Fruit fly (Drosophila melanogaster): ENCODE data around the gene CG31937.

Gene CG31937

dm6 chr2L:1735133-1735532, 5.4 kb downstream of the CG31937 start (continued):
- no peak for TF ChIP-seq CG32767 (GFP tag; IDR thresholded peaks at IDR 0.05)
- TF ChIP-seq PHDP (tag; optimal IDR thresholded peaks at IDR 0.05): peak; percentile 9
- TF ChIP-seq ab (GFP tag; optimal IDR thresholded peaks at IDR 0.05): no peak
- TF ChIP-seq schlank (tag; optimal IDR thresholded peaks at IDR 0.05): peak; percentile 13
- no peak for TF ChIP-seq CG6791 (GFP tag; IDR thresholded peaks at IDR 0.05; ENCODE audit: partially characterized antibody)
- TF ChIP-seq CG4854 (GFP tag; optimal IDR thresholded peaks at IDR 0.05): no peak
- TF ChIP-seq Nf-YC (tag; optimal IDR thresholded peaks at IDR 0.05): no peak
- TF ChIP-seq br (optimal IDR thresholded peaks at IDR 0.05): no peak
- TF ChIP-seq Vsx1 (GFP tag; optimal IDR thresholded peaks at IDR 0.05): peak; percentile 11
- TF ChIP-seq Asciz (GFP tag; optimal IDR thresholded peaks at IDR 0.05): peak; percentile 18
- TF ChIP-seq zen (tag; optimal IDR thresholded peaks at IDR 0.05): no peak
- TF ChIP-seq CG2202 (tag; optimal IDR thresholded peaks at IDR 0.05): peak; percentile 2
- TF ChIP-seq Deaf1 (tag; optimal IDR thresholded peaks at IDR 0.05): no peak
- no peak for TF ChIP-seq H2.0 (GFP tag; IDR thresholded peaks at IDR 0.05)
- TF ChIP-seq CG3281 (GFP tag; optimal IDR thresholded peaks at IDR 0.05): peak; percentile 40
- peak; percentile 6 for TF ChIP-seq MTF-1 (GFP tag; optimal IDR thresholded peaks at IDR 0.05; ENCODE audit: borderline replicate concordance)
- peak; percentile 45 for TF ChIP-seq CG3407 (GFP tag; optimal IDR thresholded peaks at IDR 0.05)
- peak; percentile 16; the same call in 1 of the 2 replicates for TF ChIP-seq vvl (GFP tag; IDR thresholded peaks at IDR 0.05)
- TF ChIP-seq dpn (GFP tag; optimal IDR thresholded peaks at IDR 0.05): no peak
- no peak for TF ChIP-seq ftz-f1 (GFP tag; optimal IDR thresholded peaks at IDR 0.05)
- peak; percentile 43 for TF ChIP-seq ATbp (GFP tag; optimal IDR thresholded peaks at IDR 0.05)
- TF ChIP-seq Myb (GFP tag; optimal IDR thresholded peaks at IDR 0.05): no peak
- TF ChIP-seq CG8478 (optimal IDR thresholded peaks at IDR 0.05): no peak
- TF ChIP-seq chinmo (GFP tag; IDR thresholded peaks at IDR 0.05; ENCODE audit: partially characterized antibody): 0 out of 4 replicates have a peak, but pooled peaks have one; percentile 50
- TF ChIP-seq CG18476 (GFP tag; optimal IDR thresholded peaks at IDR 0.05): no peak
- TF ChIP-seq CG6813 (GFP tag; optimal IDR thresholded peaks at IDR 0.05): no peak
- peak; percentile 33 for TF ChIP-seq lab (GFP tag; optimal IDR thresholded peaks at IDR 0.05)
- TF ChIP-seq CG7357 (GFP tag; IDR thresholded peaks at IDR 0.05): no peak
- TF ChIP-seq CG12769 (tag; optimal IDR thresholded peaks at IDR 0.05): peak; percentile 1
- peak in 1 of 2 experiments; percentile 39 for TF ChIP-seq bsh (GFP tag; optimal IDR thresholded peaks at IDR 0.05)
- no peak for TF ChIP-seq CG13287 (GFP tag; IDR thresholded peaks at IDR 0.05; ENCODE audit: partially characterized antibody)
- TF ChIP-seq NC2α (GFP tag; optimal IDR thresholded peaks at IDR 0.05): no peak
- TF ChIP-seq unpg (GFP tag; optimal IDR thresholded peaks at IDR 0.05): peak; percentile 22
- TF ChIP-seq fd64A (GFP tag; optimal IDR thresholded peaks at IDR 0.05): peak; percentile 12
- no peak for TF ChIP-seq CG8290 (GFP tag; optimal IDR thresholded peaks at IDR 0.05)
- peak in 1 of 2 experiments; percentile 27 for TF ChIP-seq CG8290 (tag; optimal IDR thresholded peaks at IDR 0.05)
- TF ChIP-seq CG13624 (GFP tag; optimal IDR thresholded peaks at IDR 0.05): no peak
- TF ChIP-seq CG15601 (tag; optimal IDR thresholded peaks at IDR 0.05): peak; percentile 49
- TF ChIP-seq CG6654 (GFP tag; optimal IDR thresholded peaks at IDR 0.05): no peak
- 0 out of 2 replicates have a peak, but pooled peaks have one; percentile 27 for TF ChIP-seq ara (GFP tag; IDR thresholded peaks at IDR 0.05)
- TF ChIP-seq CG17359 (tag; optimal IDR thresholded peaks at IDR 0.05): peak; percentile 10
- TF ChIP-seq ato (GFP tag; IDR thresholded peaks at IDR 0.05; ENCODE audit: partially characterized antibody): no peak

All from whole organism, embryonic.